Worm (Caenorhabditis elegans) whole organism, L4/young adult: ENCODE results near the gene egl-45.

Source experiments
- W03F9.2 ChIP-seq: fragments of 150-350 bp; optimal IDR thresholded peaks from 2 replicates; lab custom pipeline; 2014; ENCODE audit warnings: missing biosample characterization, missing genetic modification characterization
- dao-5 ChIP-seq: sonication (generic microtip); optimal IDR thresholded peaks from 2 replicates; lab custom pipeline; 2016; ENCODE audit warnings: missing genotype, missing genetic modification characterization, moderate library complexity, missing compliant biosample characterization
- him-1 ChIP-seq: sonication (generic microtip); optimal IDR thresholded peaks from 2 replicates; lab custom pipeline; 2016; ENCODE audit warnings: missing genotype, missing genetic modification reagents, missing genetic modification characterization, missing compliant biosample characterization

ce11 chrIII:7858407-7859029 lies 30.1 kb upstream of the egl-45 start, which contains the start of the genes coq-5 and ufm-1:
- peak; percentile 21 for TF ChIP-seq him-1 (tag; lab: Kevin White, UChicago)
- no peak for TF ChIP-seq W03F9.2 (tag; lab: Kevin White, UChicago)
- no peak for TF ChIP-seq dao-5
